Fruit fly (Drosophila melanogaster) whole organism, embryonic: ENCODE measurements around the gene Sec23.

Source experiments
- Ada2b ChIP-seq: fragments of 200-800 bp; sonication (Bioruptor generic); IDR thresholded peaks from 2 replicates; pipeline ENCODE4 v1.3.6; 2022; ENCODE audit warnings: missing biosample characterization, missing genetic modification characterization
- CG10267 ChIP-seq: fragments of 200-800 bp; sonication (Bioruptor generic); optimal IDR thresholded peaks from 2 replicates; lab custom pipeline; 2018; ENCODE audit warnings: missing biosample characterization, mild to moderate bottlenecking, missing genetic modification characterization, moderate library complexity
- CG10654 ChIP-seq: fragments of 200-800 bp; sonication (Bioruptor generic); optimal IDR thresholded peaks from 2 replicates; lab custom pipeline; 2016; ENCODE audit warnings: missing biosample characterization, missing genetic modification characterization
- CG10959 ChIP-seq: fragments of 200-800 bp; sonication (Bioruptor generic); IDR thresholded peaks from 2 replicates; pipeline ENCODE4 v1.3.6; 2022; ENCODE audit warnings: missing biosample characterization, missing genetic modification characterization
- CG11247 ChIP-seq: fragments of 200-800 bp; sonication (Bioruptor generic); IDR thresholded peaks from 2 replicates; pipeline ENCODE4 v1.3.6; 2022; ENCODE audit warnings: missing biosample characterization, missing genetic modification characterization
- CG12659 ChIP-seq: fragments of 200-800 bp; sonication (Bioruptor generic); optimal IDR thresholded peaks from 3 replicates; lab custom pipeline; 2017; ENCODE audit warnings: mild to moderate bottlenecking, missing biosample characterization, missing genetic modification reagents, missing genetic modification characterization
- CG13894 ChIP-seq: fragments of 200-800 bp; sonication (Bioruptor generic); optimal IDR thresholded peaks from 3 replicates; lab custom pipeline; 2018; ENCODE audit warnings: missing biosample characterization, mild to moderate bottlenecking, missing genetic modification characterization, moderate library complexity
- CG14710 ChIP-seq: fragments of 200-800 bp; sonication (Bioruptor generic); optimal IDR thresholded peaks from 3 replicates; lab custom pipeline; 2019; ENCODE audit warnings: missing biosample characterization, mild to moderate bottlenecking, missing genetic modification characterization, moderate library complexity
- CG14860 ChIP-seq: fragments of 200-800 bp; sonication (Bioruptor generic); IDR thresholded peaks from 3 replicates; pipeline ENCODE4 v1.3.6; 2022; ENCODE audit warnings: missing biosample characterization, missing genetic modification characterization; ENCODE audit not compliant: partially characterized antibody
- CG3065 ChIP-seq: fragments of 200-800 bp; sonication (Bioruptor generic); optimal IDR thresholded peaks from 2 replicates; lab custom pipeline; 2016; ENCODE audit warnings: missing biosample characterization, missing genetic modification characterization
- CG31365 ChIP-seq: fragments of 200-800 bp; sonication (Bioruptor generic); optimal IDR thresholded peaks from 2 replicates; lab custom pipeline; 2018; ENCODE audit warnings: missing biosample characterization, mild to moderate bottlenecking, missing genetic modification characterization
- CG3995 ChIP-seq: fragments of 200-800 bp; sonication (Bioruptor generic); optimal IDR thresholded peaks from 3 replicates; lab custom pipeline; 2016; ENCODE audit warnings: missing biosample characterization, missing genetic modification characterization
- CG6791 ChIP-seq: fragments of 200-800 bp; sonication (Bioruptor generic); IDR thresholded peaks from 3 replicates; pipeline ENCODE4 v1.3.6; 2022; ENCODE audit warnings: missing biosample characterization, missing genetic modification characterization; ENCODE audit not compliant: partially characterized antibody
- CG7987 ChIP-seq: fragments of 200-800 bp; sonication (Bioruptor generic); optimal IDR thresholded peaks from 2 replicates; lab custom pipeline; 2018; ENCODE audit warnings: missing biosample characterization, mild to moderate bottlenecking, missing genetic modification characterization, moderate library complexity
- CG8281 ChIP-seq: fragments of 200-800 bp; sonication (Bioruptor generic); optimal IDR thresholded peaks from 2 replicates; lab custom pipeline; 2018; ENCODE audit warnings: missing biosample characterization, mild to moderate bottlenecking, missing genetic modification characterization, moderate library complexity
- CG8388 ChIP-seq: fragments of 200-800 bp; sonication (Bioruptor generic); optimal IDR thresholded peaks from 2 replicates; lab custom pipeline; 2019; ENCODE audit warnings: missing biosample characterization, mild to moderate bottlenecking, missing genetic modification characterization, moderate library complexity
- CG9727 ChIP-seq: fragments of 200-800 bp; sonication (Bioruptor generic); optimal IDR thresholded peaks from 3 replicates; lab custom pipeline; 2017; ENCODE audit warnings: missing biosample characterization, mild to moderate bottlenecking, missing genetic modification characterization
- CG9932 ChIP-seq: fragments of 200-800 bp; sonication (Bioruptor generic); IDR thresholded peaks from 2 replicates; pipeline ENCODE4 v1.3.6; 2022; ENCODE audit warnings: missing biosample characterization, missing genetic modification characterization
- CoRest ChIP-seq: fragments of 200-800 bp; sonication (Bioruptor generic); optimal IDR thresholded peaks from 3 replicates; lab custom pipeline; 2018; ENCODE audit warnings: missing biosample characterization, mild to moderate bottlenecking, missing genetic modification characterization, moderate library complexity
- CrebB ChIP-seq: fragments of 200-800 bp; sonication (Bioruptor generic); optimal IDR thresholded peaks from 3 replicates; lab custom pipeline; 2018; ENCODE audit warnings: missing biosample characterization, mild to moderate bottlenecking, missing genetic modification characterization
- Dip2 ChIP-seq: fragments of 200-800 bp; sonication (Bioruptor generic); IDR thresholded peaks from 2 replicates; pipeline ENCODE4 v1.3.6; 2022; ENCODE audit warnings: missing biosample characterization, missing genetic modification characterization
- Ets97D ChIP-seq: fragments of 200-800 bp; sonication (Bioruptor generic); optimal IDR thresholded peaks from 3 replicates; lab custom pipeline; 2016; ENCODE audit warnings: missing biosample characterization, missing genetic modification characterization
- Hand ChIP-seq: fragments of 200-800 bp; sonication (Bioruptor generic); optimal IDR thresholded peaks from 2 replicates; lab custom pipeline; 2017; ENCODE audit warnings: mild to moderate bottlenecking, missing biosample characterization, missing genetic modification reagents, missing genetic modification characterization
- Hmr ChIP-seq: fragments of 200-800 bp; sonication (Bioruptor generic); optimal IDR thresholded peaks from 3 replicates; lab custom pipeline; 2017; ENCODE audit warnings: mild to moderate bottlenecking, missing biosample characterization, missing genetic modification reagents, missing genetic modification characterization
- Hmx ChIP-seq: fragments of 200-800 bp; sonication (Bioruptor generic); optimal IDR thresholded peaks from 2 replicates; lab custom pipeline; 2016; ENCODE audit warnings: missing biosample characterization, missing genetic modification characterization
- Med ChIP-seq: fragments of 200-800 bp; sonication (Bioruptor generic); peaks from one replicate; lab custom pipeline; 2016; ENCODE audit warnings: missing biosample characterization, missing genetic modification characterization, mild to moderate bottlenecking, inconsistent platforms, moderate library complexity
- Rx ChIP-seq: fragments of 200-800 bp; sonication (Bioruptor generic); IDR thresholded peaks from 2 replicates; pipeline ENCODE4 v1.3.6; 2022; ENCODE audit warnings: missing biosample characterization, missing genetic modification characterization
- Sox102F ChIP-seq: fragments of 200-800 bp; sonication (Bioruptor generic); optimal IDR thresholded peaks from 2 replicates; lab custom pipeline; 2018; ENCODE audit warnings: missing biosample characterization, mild to moderate bottlenecking, missing genetic modification characterization, moderate library complexity
- Tbp ChIP-seq: fragments of >200 bp; optimal IDR thresholded peaks from 2 replicates; lab custom pipeline; 2018; ENCODE audit warnings: missing biosample characterization, missing genetic modification characterization
- Xrp1 ChIP-seq: fragments of 200-800 bp; sonication (Bioruptor generic); IDR thresholded peaks from 2 replicates; pipeline ENCODE4 v1.3.6; 2022; ENCODE audit warnings: missing biosample characterization, missing genetic modification characterization
- YL-1 ChIP-seq: fragments of 200-800 bp; sonication (Bioruptor generic); optimal IDR thresholded peaks from 3 replicates; lab custom pipeline; 2017; ENCODE audit warnings: missing biosample characterization, mild to moderate bottlenecking, missing genetic modification characterization
- cad ChIP-seq: fragments of >200 bp; optimal IDR thresholded peaks from 2 replicates; lab custom pipeline; 2017; ENCODE audit warnings: missing biosample characterization, missing genetic modification characterization
- dati ChIP-seq: fragments of 200-800 bp; sonication (Bioruptor generic); IDR thresholded peaks from 2 replicates; pipeline ENCODE4 v1.3.6; 2022; ENCODE audit warnings: missing biosample characterization, missing genetic modification characterization
- dysf ChIP-seq: fragments of 200-800 bp; sonication (Bioruptor generic); IDR thresholded peaks from 3 replicates; pipeline ENCODE4 v1.3.6; 2022; ENCODE audit warnings: missing biosample characterization, missing genetic modification characterization
- ems ChIP-seq: fragments of 200-800 bp; sonication (Bioruptor generic); optimal IDR thresholded peaks from 3 replicates; lab custom pipeline; 2016; ENCODE audit warnings: missing biosample characterization, missing genetic modification characterization
- ftz-f1 ChIP-seq: fragments of 200-800 bp; sonication (Bioruptor generic); optimal IDR thresholded peaks from 2 replicates; lab custom pipeline; 2016; ENCODE audit warnings: missing biosample characterization, missing genetic modification characterization
- hkb ChIP-seq, 2 experiments: fragments of 200-800 bp in 1 of 2; fragments of >200 bp in 1 of 2; sonication (Bioruptor generic) in 1 of 2; IDR thresholded peaks in 1 of 2; optimal IDR thresholded peaks in 1 of 2; 2 replicates each; pipeline versions ENCODE4 v1.3.6 to Lab custom; 2017 to 2022; ENCODE audit warnings: missing biosample characterization in 1 of 2, missing genetic modification characterization in 1 of 2
- kah ChIP-seq: fragments of 200-800 bp; sonication (Bioruptor generic); optimal IDR thresholded peaks from 2 replicates; lab custom pipeline; 2018; ENCODE audit warnings: missing biosample characterization, mild to moderate bottlenecking, missing genetic modification characterization
- lab ChIP-seq: fragments of 200-800 bp; sonication (Bioruptor generic); optimal IDR thresholded peaks from 3 replicates; lab custom pipeline; 2017; ENCODE audit warnings: missing biosample characterization, missing genetic modification characterization, mild to moderate bottlenecking, moderate library complexity, missing genetic modification reagents
- pb ChIP-seq: fragments of 200-800 bp; sonication (Bioruptor generic); optimal IDR thresholded peaks from 3 replicates; lab custom pipeline; 2016; ENCODE audit warnings: missing biosample characterization, missing genetic modification characterization
- pho ChIP-seq: fragments of 200-800 bp; sonication (Bioruptor generic); optimal IDR thresholded peaks from 2 replicates; lab custom pipeline; 2016; ENCODE audit warnings: missing biosample characterization, missing genetic modification characterization
- pum ChIP-seq: fragments of 200-800 bp; sonication (Bioruptor generic); optimal IDR thresholded peaks from 2 replicates; lab custom pipeline; 2016; ENCODE audit warnings: missing biosample characterization, missing genetic modification characterization
- row ChIP-seq: fragments of 200-800 bp; sonication (Bioruptor generic); IDR thresholded peaks from 3 replicates; pipeline ENCODE4 v1.3.6; 2022; ENCODE audit warnings: missing biosample characterization, missing genetic modification characterization
- seq ChIP-seq: fragments of 200-800 bp; sonication (Bioruptor generic); IDR thresholded peaks from 2 replicates; pipeline ENCODE4 v1.3.6; 2022; ENCODE audit warnings: missing biosample characterization, missing genetic modification characterization
- sim ChIP-seq: fragments of 200-800 bp; sonication (Bioruptor generic); IDR thresholded peaks from 2 replicates; pipeline ENCODE4 v1.3.6; 2022; ENCODE audit warnings: missing biosample characterization, missing genetic modification characterization
- sna ChIP-seq: fragments of 200-800 bp; sonication (Bioruptor generic); IDR thresholded peaks from 2 replicates; pipeline ENCODE4 v1.3.6; 2022; ENCODE audit warnings: missing biosample characterization, missing genetic modification characterization; ENCODE audit not compliant: partially characterized antibody
- sr ChIP-seq: fragments of 200-800 bp; sonication (Bioruptor generic); IDR thresholded peaks from 3 replicates; pipeline ENCODE4 v1.3.6; 2022; ENCODE audit warnings: missing biosample characterization, missing genetic modification characterization
- tna ChIP-seq: fragments of 200-800 bp; sonication (Bioruptor generic); IDR thresholded peaks from 2 replicates; pipeline ENCODE4 v1.3.6; 2022; ENCODE audit warnings: missing biosample characterization, missing genetic modification characterization; ENCODE audit not compliant: partially characterized antibody
- trh ChIP-seq: fragments of 200-800 bp; sonication (Bioruptor generic); optimal IDR thresholded peaks from 2 replicates; lab custom pipeline; 2016; ENCODE audit warnings: missing biosample characterization, missing genetic modification characterization
- vfl ChIP-seq: fragments of 200-800 bp; sonication (Bioruptor generic); optimal IDR thresholded peaks from 2 replicates; lab custom pipeline; 2016; ENCODE audit warnings: missing biosample characterization, missing genetic modification characterization
- yki ChIP-seq: fragments of >200 bp; optimal IDR thresholded peaks from 3 replicates; lab custom pipeline; 2018
- zfh1 ChIP-seq: fragments of 200-800 bp; sonication (Bioruptor generic); IDR thresholded peaks from 3 replicates; pipeline ENCODE4 v1.3.6; 2022; ENCODE audit warnings: missing biosample characterization, missing genetic modification characterization

Sec23 gene

DNA sequence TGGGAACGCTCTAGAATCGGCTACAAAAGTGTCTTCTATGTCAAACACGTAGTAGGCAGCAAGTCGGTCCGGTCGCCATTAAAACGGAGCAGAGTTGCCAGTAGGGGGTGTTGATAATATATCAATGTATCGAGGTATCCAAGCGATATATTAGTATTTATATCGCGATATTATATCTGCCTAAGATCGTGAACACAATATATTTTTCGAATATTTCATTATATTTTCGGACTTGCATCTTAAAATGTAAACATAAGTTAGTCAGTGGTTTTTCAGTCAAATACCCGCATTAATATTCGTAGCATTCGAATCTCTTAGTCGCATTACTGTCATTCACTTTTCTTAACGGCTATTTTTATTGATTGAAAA, 10.9 kb downstream of the Sec23 start, which contains the start of gene CG2182 (continued):
- TF ChIP-seq sr (GFP tag; lab: Robert Waterston, UW), result no peak
- TF ChIP-seq CG6791 (GFP tag; lab: Robert Waterston, UW), result peak; percentile 86
- no peak for TF ChIP-seq CG14710 (tag; lab: Kevin White, UChicago)
- TF ChIP-seq Med (GFP tag; lab: Kevin White, UChicago), result peak; percentile 10
- no peak for TF ChIP-seq Hmr
- no peak for TF ChIP-seq dati
- TF ChIP-seq Ets97D (GFP tag; lab: Kevin White, UChicago), result no peak
- TF ChIP-seq CG13894 (tag; lab: Kevin White, UChicago), result no peak
- TF ChIP-seq CG8281 (tag; lab: Kevin White, UChicago), result no peak
- TF ChIP-seq seq (GFP tag; lab: Robert Waterston, UW), result no peak
- peak; percentile 43 for TF ChIP-seq CG14860
- no peak for TF ChIP-seq CG9727 (GFP tag; lab: Kevin White, UChicago)
- no peak for TF ChIP-seq Hmx
- TF ChIP-seq vfl (GFP tag; lab: Kevin White, UChicago), result no peak
- no peak for TF ChIP-seq YL-1 (GFP tag; lab: Kevin White, UChicago)
- TF ChIP-seq sna (GFP tag; lab: Robert Waterston, UW), result peak; percentile 12; the same call in 1 of the 2 replicates
- TF ChIP-seq Xrp1, result no peak
- no peak for TF ChIP-seq ftz-f1
- no peak for TF ChIP-seq CG12659 (GFP tag; lab: Kevin White, UChicago)
- no peak for TF ChIP-seq trh (GFP tag; lab: Kevin White, UChicago)
- TF ChIP-seq lab (GFP tag; lab: Kevin White, UChicago), result no peak
- no peak for TF ChIP-seq kah (GFP tag; lab: Kevin White, UChicago)
- TF ChIP-seq cad, result no peak
- TF ChIP-seq CG9932 (GFP tag; lab: Robert Waterston, UW), result peak; percentile 41; the same call in 1 of the 2 replicates
- no peak for TF ChIP-seq CG7987 (GFP tag; lab: Kevin White, UChicago)
- no peak for TF ChIP-seq CG8388 (GFP tag; lab: Kevin White, UChicago)
- TF ChIP-seq Rx (GFP tag; lab: Robert Waterston, UW), result no peak
- no peak for TF ChIP-seq zfh1
- no peak for TF ChIP-seq pum (GFP tag; lab: Kevin White, UChicago)
- TF ChIP-seq CG10267 (tag; lab: Kevin White, UChicago), result no peak
- peak; percentile 54; the same call in 2 of the 3 replicates for TF ChIP-seq dysf (GFP tag; lab: Robert Waterston, UW)
- no peak for TF ChIP-seq Hand (GFP tag; lab: Kevin White, UChicago)
- TF ChIP-seq CG3065 (GFP tag; lab: Kevin White, UChicago), result no peak
- no peak for TF ChIP-seq ems (GFP tag; lab: Kevin White, UChicago)
- TF ChIP-seq yki (lab: Kevin White, UChicago), result no peak
- no peak for TF ChIP-seq Tbp (GFP tag; lab: Kevin White, UChicago)
- TF ChIP-seq CG3995, result peak; percentile 84
- TF ChIP-seq Sox102F (GFP tag; lab: Kevin White, UChicago), result no peak
- no peak for TF ChIP-seq CoRest (tag; lab: Kevin White, UChicago)
- TF ChIP-seq sim (GFP tag; lab: Robert Waterston, UW), result no peak
- no peak for TF ChIP-seq Dip2 (GFP tag; lab: Robert Waterston, UW)
- TF ChIP-seq CG31365, result no peak
- no peak for TF ChIP-seq Ada2b (GFP tag; lab: Robert Waterston, UW)
- no peak for TF ChIP-seq hkb (optimal IDR thresholded peaks at IDR 0.05; lab: Kevin White, UChicago)
- TF ChIP-seq hkb (GFP tag; IDR thresholded peaks at IDR 0.05; lab: Robert Waterston, UW), result no peak
- TF ChIP-seq pho (GFP tag; lab: Kevin White, UChicago), result no peak
- peak; percentile 74 for TF ChIP-seq row (GFP tag; lab: Robert Waterston, UW)
- TF ChIP-seq tna (GFP tag; lab: Robert Waterston, UW), result peak; percentile 10
- no peak for TF ChIP-seq CG10654 (GFP tag; lab: Kevin White, UChicago)
- no peak for TF ChIP-seq CG11247 (GFP tag; lab: Robert Waterston, UW)
- no peak for TF ChIP-seq pb
- no peak for TF ChIP-seq CG10959 (GFP tag; lab: Robert Waterston, UW)
- TF ChIP-seq CrebB (tag; lab: Kevin White, UChicago), result no peak
